Worm (Caenorhabditis elegans): ENCODE measurements around the gene F02A9.1.

DNA sequence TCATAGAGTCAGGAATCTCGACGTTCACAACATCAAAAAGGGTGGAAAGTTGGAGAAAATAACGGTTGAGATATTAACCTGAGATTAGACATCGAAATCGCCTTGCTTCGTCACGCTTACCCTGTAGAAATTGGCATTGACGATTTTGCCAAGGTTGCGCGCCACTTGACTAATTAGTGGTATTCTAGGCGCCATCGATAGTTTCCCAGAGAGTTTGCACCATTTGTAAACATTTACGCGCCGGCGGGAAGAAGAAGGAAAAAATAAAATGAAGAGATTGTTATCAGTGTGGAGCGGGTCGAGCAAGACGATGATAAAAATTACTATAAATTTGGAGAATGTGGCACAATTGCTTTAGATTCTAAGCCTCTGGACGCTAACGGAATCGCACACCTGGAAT is 32.7 kb upstream of the F02A9.1 start:
- TF ChIP-seq ama-1 (optimal IDR thresholded peaks at IDR 0.05) (no peak), ceh-13 (GFP tag; optimal IDR thresholded peaks at IDR 0.05) (no peak), hnd-1 (tag; optimal IDR thresholded peaks at IDR 0.05) (no peak), aly-1 (tag; optimal IDR thresholded peaks at IDR 0.05) (no peak), flt-1 (GFP tag; IDR thresholded peaks at IDR 0.05) (no peak), F13C5.2 (tag; optimal IDR thresholded peaks at IDR 0.05) (no peak), ets-7 (tag; optimal IDR thresholded peaks at IDR 0.05) (no peak), scrt-1 (GFP tag; IDR thresholded peaks at IDR 0.05) (no peak)

Measured in whole organism, early embryonic.